Worm (Caenorhabditis elegans) whole organism, L2 larva: ENCODE results near the gene acdh-12.

Source experiments
- R02D3.7 ChIP-seq: fragments of 150-350 bp; optimal IDR thresholded peaks from 2 replicates; lab custom pipeline; 2014; ENCODE audit warnings: missing biosample characterization, missing genetic modification characterization
- aly-2 ChIP-seq: fragments of 150-350 bp; optimal IDR thresholded peaks from 2 replicates; lab custom pipeline; 2014; ENCODE audit warnings: missing biosample characterization, missing genetic modification characterization
- lin-11 ChIP-seq: fragments of 150-350 bp; sonication (generic microtip); optimal IDR thresholded peaks from 2 replicates; lab custom pipeline; 2014; ENCODE audit warnings: missing biosample characterization, missing genetic modification characterization, inconsistent platforms, mixed read lengths
- nhr-10 ChIP-seq: sonication (generic microtip); optimal IDR thresholded peaks from 2 replicates; lab custom pipeline; 2017; ENCODE audit warnings: missing biosample characterization, missing genetic modification characterization
- nhr-237 ChIP-seq: fragments of 150-350 bp; optimal IDR thresholded peaks from 2 replicates; lab custom pipeline; 2014; ENCODE audit warnings: missing biosample characterization, missing genetic modification characterization
- nhr-6 ChIP-seq: fragments of 150-350 bp; optimal IDR thresholded peaks from 2 replicates; lab custom pipeline; 2014; ENCODE audit warnings: missing biosample characterization, missing genetic modification characterization
- snpc-4 ChIP-seq: fragments of 150-350 bp; optimal IDR thresholded peaks from 2 replicates; lab custom pipeline; 2014; ENCODE audit warnings: missing biosample characterization, missing genetic modification characterization
- unc-39 ChIP-seq: fragments of 150-350 bp; optimal IDR thresholded peaks from 2 replicates; lab custom pipeline; 2014; ENCODE audit warnings: missing biosample characterization, missing genetic modification characterization
- unc-62 ChIP-seq: fragments of 150-350 bp; optimal IDR thresholded peaks from 2 replicates; lab custom pipeline; 2014; ENCODE audit warnings: missing biosample characterization, missing genetic modification reagents, missing genetic modification characterization
- zag-1 ChIP-seq: fragments of 150-350 bp; optimal IDR thresholded peaks from 2 replicates; lab custom pipeline; 2014; ENCODE audit warnings: missing biosample characterization, missing genetic modification characterization

DNA sequence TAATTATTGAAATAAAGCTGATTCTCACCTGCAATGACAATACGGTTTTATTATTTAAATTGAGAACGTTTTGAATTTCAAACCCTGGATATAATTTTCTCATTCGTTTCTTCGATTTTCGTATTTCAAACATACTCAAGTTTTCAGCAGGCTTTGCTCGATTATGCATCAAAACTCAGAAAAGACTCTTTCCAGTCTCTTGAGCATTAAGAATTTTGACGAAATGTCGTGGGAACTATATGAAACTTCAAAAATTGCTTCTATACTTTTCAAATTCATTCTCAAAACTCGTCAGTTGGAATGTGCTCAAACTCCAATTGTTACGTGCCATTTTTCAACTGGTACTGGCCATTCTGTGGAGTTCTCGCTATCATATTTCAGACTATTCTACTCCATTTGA, 9.9 kb upstream of the acdh-12 start, which contains the start of gene srd-59:
- no peak for TF ChIP-seq R02D3.7 (tag; lab: Kevin White, UChicago)
- TF ChIP-seq snpc-4 (tag; lab: Kevin White, UChicago) = no peak
- TF ChIP-seq lin-11 = no peak
- TF ChIP-seq aly-2 = no peak
- no peak for TF ChIP-seq zag-1 (tag; lab: Kevin White, UChicago)
- no peak for TF ChIP-seq unc-62
- TF ChIP-seq unc-39 (tag; lab: Kevin White, UChicago) = no peak
- TF ChIP-seq nhr-6 = no peak
- no peak for TF ChIP-seq nhr-10 (tag; lab: Kevin White, UChicago)
- no peak for TF ChIP-seq nhr-237 (tag; lab: Kevin White, UChicago)
